Worm (Caenorhabditis elegans) whole organism, L1 larva: ENCODE results near the gene T13C5.2.

ENCODE experiments used
- C34B4.2 ChIP-seq: sonication (generic microtip); optimal IDR thresholded peaks from 2 replicates; lab custom pipeline; 2017; ENCODE audit warnings: mild to moderate bottlenecking, missing genetic modification characterization, missing compliant biosample characterization
- Y116A8C.19 ChIP-seq: sonication (generic microtip); optimal IDR thresholded peaks from 2 replicates; lab custom pipeline; 2016; ENCODE audit warnings: missing compliant biosample characterization, missing genetic modification characterization, borderline replicate concordance
- aha-1 ChIP-seq: fragments of 150-350 bp; optimal IDR thresholded peaks from 2 replicates; lab custom pipeline; 2014; ENCODE audit warnings: missing biosample characterization, missing genetic modification characterization
- alr-1 ChIP-seq: fragments of 200-800 bp; sonication (Bioruptor generic); optimal IDR thresholded peaks from 2 replicates; lab custom pipeline; 2018; ENCODE audit warnings: borderline replicate concordance, mild to moderate bottlenecking, missing genetic modification characterization, missing compliant biosample characterization
- aly-2 ChIP-seq: fragments of 150-350 bp; optimal IDR thresholded peaks from 2 replicates; lab custom pipeline; 2014; ENCODE audit warnings: missing biosample characterization, missing genetic modification characterization
- ama-1 ChIP-seq: fragments of 150-350 bp; optimal IDR thresholded peaks from 2 replicates; lab custom pipeline; 2014
- blmp-1 ChIP-seq: fragments of 150-350 bp; optimal IDR thresholded peaks from 2 replicates; lab custom pipeline; 2014; ENCODE audit warnings: missing biosample characterization, missing genetic modification characterization
- ceh-63 ChIP-seq: fragments of 200-800 bp; sonication (Bioruptor generic); optimal IDR thresholded peaks from 2 replicates; lab custom pipeline; 2018; ENCODE audit warnings: mild to moderate bottlenecking, missing genetic modification characterization, missing compliant biosample characterization
- ceh-8 ChIP-seq: fragments of 200-800 bp; sonication (Bioruptor generic); optimal IDR thresholded peaks from 2 replicates; lab custom pipeline; 2018; ENCODE audit warnings: mild to moderate bottlenecking, missing genetic modification characterization, moderate library complexity, missing compliant biosample characterization
- ces-1 ChIP-seq: fragments of 150-350 bp; optimal IDR thresholded peaks from 2 replicates; lab custom pipeline; 2014; ENCODE audit warnings: missing biosample characterization, missing genetic modification reagents, missing genetic modification characterization
- egl-13 ChIP-seq: sonication (generic microtip); optimal IDR thresholded peaks from 2 replicates; lab custom pipeline; 2016; ENCODE audit warnings: missing genotype, missing genetic modification reagents, missing genetic modification characterization, missing compliant biosample characterization
- elt-3 ChIP-seq, 6 experiments: fragments of 150-350 bp in 1 of 6; sonication (generic microtip); optimal IDR thresholded peaks; 2 replicates each; lab custom pipeline; 2017 to 2018; ENCODE audit warnings: missing biosample characterization in 6 of 6, missing genetic modification characterization in 6 of 6, inconsistent platforms in 1 of 6
- fkh-10 ChIP-seq: sonication (generic microtip); optimal IDR thresholded peaks from 2 replicates; lab custom pipeline; 2017; ENCODE audit warnings: missing biosample characterization, missing genetic modification reagents, missing genetic modification characterization
- fkh-4 ChIP-seq: sonication (generic microtip); optimal IDR thresholded peaks from 2 replicates; lab custom pipeline; 2016; ENCODE audit warnings: missing compliant biosample characterization, missing genetic modification characterization, borderline replicate concordance
- grh-1 ChIP-seq: fragments of 200-800 bp; sonication (Bioruptor generic); IDR thresholded peaks from 2 replicates; pipeline ENCODE4 v1.3.6; 2022; ENCODE audit warnings: missing genetic modification reagents, missing genetic modification characterization, missing compliant biosample characterization
- hpl-2 ChIP-seq: fragments of 150-350 bp; optimal IDR thresholded peaks from 2 replicates; lab custom pipeline; 2014; ENCODE audit warnings: missing biosample characterization, missing genetic modification reagents, missing genetic modification characterization
- jun-1 ChIP-seq: fragments of 150-350 bp; optimal IDR thresholded peaks from 2 replicates; lab custom pipeline; 2014; ENCODE audit warnings: missing biosample characterization, missing genetic modification reagents, missing genetic modification characterization
- lin-14 ChIP-seq: fragments of 200-800 bp; sonication (Bioruptor generic); optimal IDR thresholded peaks from 2 replicates; lab custom pipeline; 2018; ENCODE audit warnings: mild to moderate bottlenecking, missing genetic modification characterization, moderate library complexity, missing compliant biosample characterization
- lir-3 ChIP-seq: sonication (generic microtip); optimal IDR thresholded peaks from 2 replicates; lab custom pipeline; 2016; ENCODE audit warnings: mild to moderate bottlenecking, missing genetic modification characterization, moderate library complexity, missing compliant biosample characterization; ENCODE audit not compliant: poor library complexity
- lsy-2 ChIP-seq, 2 experiments: fragments of 150-350 bp; optimal IDR thresholded peaks; 2 replicates each; lab custom pipeline; 2014; ENCODE audit warnings: missing biosample characterization in 2 of 2, missing genetic modification characterization in 2 of 2
- mab-9 ChIP-seq: fragments of 200-800 bp; sonication (Bioruptor generic); IDR thresholded peaks from 2 replicates; pipeline ENCODE4 v1.3.6; 2022; ENCODE audit warnings: missing genetic modification reagents, missing genetic modification characterization, missing compliant biosample characterization
- mdl-1 ChIP-seq, 2 experiments: fragments of 150-350 bp; optimal IDR thresholded peaks; 2 replicates each; lab custom pipeline; 2014 to 2017; ENCODE audit warnings: missing biosample characterization in 2 of 2, missing genetic modification characterization in 2 of 2, inconsistent platforms in 1 of 2
- mef-2 ChIP-seq: fragments of 150-350 bp; optimal IDR thresholded peaks from 2 replicates; lab custom pipeline; 2014; ENCODE audit warnings: missing biosample characterization, missing genetic modification characterization
- mep-1 ChIP-seq: fragments of 150-350 bp; optimal IDR thresholded peaks from 2 replicates; lab custom pipeline; 2014; ENCODE audit warnings: missing biosample characterization, missing genetic modification characterization
- nhr-11 ChIP-seq: fragments of 150-350 bp; optimal IDR thresholded peaks from 2 replicates; lab custom pipeline; 2014; ENCODE audit warnings: missing biosample characterization, missing genetic modification characterization
- nhr-12 ChIP-seq: sonication (generic microtip); optimal IDR thresholded peaks from 2 replicates; lab custom pipeline; 2017; ENCODE audit warnings: missing biosample characterization, missing genetic modification characterization
- nhr-19 ChIP-seq: fragments of 200-800 bp; sonication (Bioruptor generic); conservative IDR thresholded peaks from 2 replicates; pipeline ENCODE4 v1.3.6; 2022; ENCODE audit warnings: missing genetic modification characterization, missing compliant biosample characterization
- nhr-47 ChIP-seq: sonication (generic microtip); optimal IDR thresholded peaks from 2 replicates; lab custom pipeline; 2016; ENCODE audit warnings: mild to moderate bottlenecking, missing genetic modification characterization, moderate library complexity, missing compliant biosample characterization
- nhr-71 ChIP-seq: sonication (generic microtip); optimal IDR thresholded peaks from 2 replicates; lab custom pipeline; 2016; ENCODE audit warnings: mild to moderate bottlenecking, missing genetic modification characterization, moderate library complexity, missing compliant biosample characterization
- nhr-76 ChIP-seq: sonication (generic microtip); optimal IDR thresholded peaks from 2 replicates; lab custom pipeline; 2017; ENCODE audit warnings: missing biosample characterization, missing genetic modification characterization
- nhr-77 ChIP-seq: fragments of 150-350 bp; optimal IDR thresholded peaks from 2 replicates; lab custom pipeline; 2014; ENCODE audit warnings: missing biosample characterization, missing genetic modification characterization
- nhr-84 ChIP-seq: sonication (generic microtip); optimal IDR thresholded peaks from 2 replicates; lab custom pipeline; 2017; ENCODE audit warnings: missing biosample characterization, missing genetic modification characterization
- nhr-90 ChIP-seq: sonication (generic microtip); optimal IDR thresholded peaks from 2 replicates; lab custom pipeline; 2016; ENCODE audit warnings: mild to moderate bottlenecking, missing genetic modification characterization, missing compliant biosample characterization; ENCODE audit not compliant: poor library complexity
- pax-3 ChIP-seq: fragments of 200-800 bp; sonication (Bioruptor generic); optimal IDR thresholded peaks from 2 replicates; lab custom pipeline; 2018; ENCODE audit warnings: mild to moderate bottlenecking, missing genetic modification characterization, moderate library complexity, missing compliant biosample characterization
- pqm-1 ChIP-seq: sonication (generic microtip); optimal IDR thresholded peaks from 3 replicates; lab custom pipeline; 2017; ENCODE audit warnings: missing biosample characterization, missing genetic modification characterization
- rnt-1 ChIP-seq: sonication (generic microtip); optimal IDR thresholded peaks from 2 replicates; lab custom pipeline; 2016; ENCODE audit warnings: mild to moderate bottlenecking, missing genetic modification characterization, moderate library complexity, missing compliant biosample characterization
- skn-1 ChIP-seq: fragments of 150-350 bp; optimal IDR thresholded peaks from 2 replicates; lab custom pipeline; 2014; ENCODE audit warnings: missing biosample characterization, missing genetic modification characterization
- sox-4 ChIP-seq: sonication (generic microtip); optimal IDR thresholded peaks from 2 replicates; lab custom pipeline; 2016; ENCODE audit warnings: missing genetic modification characterization, missing compliant biosample characterization
- sup-37 ChIP-seq: fragments of 200-800 bp; sonication (Bioruptor generic); optimal IDR thresholded peaks from 2 replicates; lab custom pipeline; 2018; ENCODE audit warnings: mild to moderate bottlenecking, missing genetic modification characterization, missing compliant biosample characterization
- swsn-7 ChIP-seq: sonication (generic microtip); optimal IDR thresholded peaks from 2 replicates; lab custom pipeline; 2016; ENCODE audit warnings: missing genetic modification characterization, missing compliant biosample characterization
- unc-130 ChIP-seq: fragments of 150-350 bp; optimal IDR thresholded peaks from 2 replicates; lab custom pipeline; 2017; ENCODE audit warnings: missing biosample characterization, missing genetic modification characterization, inconsistent platforms
- unc-30 ChIP-seq: sonication (generic microtip); optimal IDR thresholded peaks from 2 replicates; lab custom pipeline; 2017; ENCODE audit warnings: missing biosample characterization, missing genetic modification characterization
- unc-62 ChIP-seq: fragments of 150-350 bp; optimal IDR thresholded peaks from 2 replicates; lab custom pipeline; 2014; ENCODE audit warnings: missing biosample characterization, missing genetic modification reagents, missing genetic modification characterization
- unc-98 ChIP-seq: fragments of 200-800 bp; sonication (Bioruptor generic); IDR thresholded peaks from 2 replicates; pipeline ENCODE4 v1.3.6; 2022; ENCODE audit warnings: missing genetic modification characterization, missing compliant biosample characterization
- vab-15 ChIP-seq: sonication (generic microtip); optimal IDR thresholded peaks from 2 replicates; lab custom pipeline; 2017; ENCODE audit warnings: missing genotype, mild to moderate bottlenecking, missing genetic modification characterization, missing compliant biosample characterization
- zag-1 ChIP-seq: fragments of 150-350 bp; optimal IDR thresholded peaks from 2 replicates; lab custom pipeline; 2014; ENCODE audit warnings: missing biosample characterization, missing genetic modification characterization
- ztf-11 ChIP-seq, 2 experiments: sonication (generic microtip); optimal IDR thresholded peaks; 2 replicates each; lab custom pipeline; 2016 to 2017; ENCODE audit warnings: missing genetic modification characterization in 2 of 2, missing biosample characterization in 1 of 2, missing compliant biosample characterization in 1 of 2
- ztf-4 ChIP-seq: fragments of 150-350 bp; optimal IDR thresholded peaks from 2 replicates; lab custom pipeline; 2014; ENCODE audit warnings: missing biosample characterization, missing genetic modification characterization

T13C5.2 gene

DNA sequence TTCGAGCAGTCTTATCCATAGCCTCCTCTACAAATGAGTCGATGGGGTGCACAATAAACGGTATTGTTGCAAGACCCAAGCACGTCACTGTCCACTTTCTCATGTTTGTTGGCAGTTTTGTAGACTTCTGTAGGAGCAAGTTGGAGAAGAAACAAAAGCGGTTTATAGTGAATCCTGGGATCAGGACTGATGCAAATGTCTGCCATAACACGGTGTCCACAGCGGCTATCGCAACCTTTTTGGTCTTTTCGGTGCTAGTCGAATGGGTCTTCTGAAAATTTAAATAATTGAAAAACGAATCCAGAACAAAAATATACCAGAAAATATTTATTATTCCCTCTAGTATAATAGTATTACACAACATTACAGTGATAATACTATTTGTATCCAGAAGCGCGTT lies 20.5 kb downstream of the T13C5.2 start:
- TF ChIP-seq mdl-1 (tag; optimal IDR thresholded peaks at IDR 0.05; lab: Kevin White, UChicago) (no peak), lir-3 (tag; lab: Kevin White, UChicago) (no peak), mab-9 (GFP tag; lab: Robert Waterston, UW) (no peak), pax-3 (tag; lab: Kevin White, UChicago) (no peak)

ce11 chrX:6206305-6206704 lies 21.5 kb downstream of the T13C5.2 start, which contains the start of gene mtp-18:
mtp-18 (minus strand) TSS chrX:6206405.
- TF ChIP-seq blmp-1 (tag; lab: Kevin White, UChicago): no peak
- no peak for TF ChIP-seq nhr-77 (tag; lab: Kevin White, UChicago)
- TF ChIP-seq ztf-11 (tag; optimal IDR thresholded peaks at IDR 0.05; lab: Kevin White, UChicago): no peak
- no peak for TF ChIP-seq sox-4
- TF ChIP-seq nhr-90 (tag; lab: Kevin White, UChicago): no peak
- TF ChIP-seq ceh-63: no peak
- TF ChIP-seq ceh-8 (GFP tag; lab: Kevin White, UChicago): no peak
- no peak for TF ChIP-seq ztf-4
- no peak for TF ChIP-seq swsn-7 (tag; lab: Kevin White, UChicago)
- TF ChIP-seq jun-1 (tag; lab: Kevin White, UChicago): no peak
- no peak for TF ChIP-seq grh-1 (GFP tag; lab: Robert Waterston, UW)
- no peak for TF ChIP-seq mdl-1 (tag; optimal IDR thresholded peaks at IDR 0.05; lab: Kevin White, UChicago)
- no peak for TF ChIP-seq mef-2 (tag; lab: Kevin White, UChicago)
- no peak for TF ChIP-seq unc-130
- TF ChIP-seq unc-62 (GFP tag; lab: Kevin White, UChicago): no peak
- TF ChIP-seq skn-1: no peak
- no peak for TF ChIP-seq elt-3 (tag; optimal IDR thresholded peaks at IDR 0.05; lab: Kevin White, UChicago)
- TF ChIP-seq unc-98 (GFP tag; lab: Robert Waterston, UW): no peak
- TF ChIP-seq lin-14 (GFP tag; lab: Kevin White, UChicago): no peak

DNA sequence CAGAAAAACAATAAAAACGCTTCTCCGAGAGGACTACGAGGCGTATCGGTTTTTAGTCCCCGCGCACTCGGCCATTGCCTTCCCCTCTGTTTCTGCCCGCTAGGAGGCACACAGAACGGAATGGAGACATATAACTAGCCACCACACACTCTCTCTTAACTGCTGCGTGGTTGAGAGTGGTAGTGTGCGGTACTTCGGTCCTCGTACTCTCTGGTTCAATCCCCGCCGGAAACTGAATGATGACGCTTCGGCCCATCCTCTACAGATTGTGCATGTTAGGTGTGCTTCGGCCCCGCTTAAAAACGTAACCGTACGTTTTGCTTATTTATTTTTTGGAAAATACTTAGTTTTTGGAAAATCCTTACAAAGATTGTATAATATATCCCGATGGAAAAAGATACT lies 22.9 kb downstream of the T13C5.2 start, which contains the start of gene T13C5.6:
Gene T13C5.6 (minus strand): TSS at position 1 of the 402 bp plus-strand sequence.
- peak; percentile 89 for TF ChIP-seq hpl-2 (GFP tag; lab: Kevin White, UChicago)
- TF ChIP-seq aly-2 (tag; lab: Kevin White, UChicago): peak; percentile 42
- TF ChIP-seq nhr-12 (tag; lab: Kevin White, UChicago): no peak
- peak; percentile 60 for TF ChIP-seq sup-37 (GFP tag; lab: Kevin White, UChicago)
- peak; percentile 97 for TF ChIP-seq rnt-1 (tag; lab: Kevin White, UChicago)
- peak; percentile 67 for TF ChIP-seq nhr-76 (tag; lab: Kevin White, UChicago)
- TF ChIP-seq ama-1 (lab: Kevin White, UChicago): no peak
- TF ChIP-seq ceh-63: no peak
- TF ChIP-seq elt-3 (tag; optimal IDR thresholded peaks at IDR 0.05; lab: Kevin White, UChicago): peak in 3 of 6 experiments; percentile 10 to 61 (median 60)
- TF ChIP-seq ces-1: no peak
- peak; percentile 92 for TF ChIP-seq nhr-71 (tag; lab: Kevin White, UChicago)
- TF ChIP-seq nhr-11: no peak
- TF ChIP-seq unc-130: peak; percentile 71
- TF ChIP-seq nhr-47 (tag; lab: Kevin White, UChicago): peak; percentile 94
- no peak for TF ChIP-seq C34B4.2
- TF ChIP-seq egl-13 (tag; lab: Kevin White, UChicago): peak; percentile 92
- peak; percentile 77 for TF ChIP-seq fkh-4
- peak; percentile 0 for TF ChIP-seq zag-1
- peak; percentile 4 for TF ChIP-seq Y116A8C.19 (tag; lab: Kevin White, UChicago)
- peak; percentile 66 for TF ChIP-seq vab-15 (tag; lab: Kevin White, UChicago)
- TF ChIP-seq nhr-77 (tag; lab: Kevin White, UChicago): peak; percentile 84
- TF ChIP-seq mep-1: peak; percentile 90
- peak; percentile 79 to 88 for TF ChIP-seq lsy-2 (tag; optimal IDR thresholded peaks at IDR 0.05; lab: Kevin White, UChicago)
- TF ChIP-seq nhr-84 (tag; lab: Kevin White, UChicago): no peak
- TF ChIP-seq fkh-10 (GFP tag; lab: Kevin White, UChicago): peak; percentile 91
- TF ChIP-seq jun-1 (tag; lab: Kevin White, UChicago): peak; percentile 66
- TF ChIP-seq swsn-7 (tag; lab: Kevin White, UChicago): peak; percentile 88
- TF ChIP-seq alr-1: no peak
- TF ChIP-seq nhr-90 (tag; lab: Kevin White, UChicago): peak; percentile 93
- peak; percentile 4 for TF ChIP-seq aha-1
- no peak for TF ChIP-seq unc-30 (tag; lab: Kevin White, UChicago)
- TF ChIP-seq ceh-8 (GFP tag; lab: Kevin White, UChicago): peak; percentile 78
- TF ChIP-seq mef-2 (tag; lab: Kevin White, UChicago): peak; percentile 22
- TF ChIP-seq unc-62 (GFP tag; lab: Kevin White, UChicago): no peak
- TF ChIP-seq pqm-1 (tag; lab: Kevin White, UChicago): no peak
- peak; percentile 88 for TF ChIP-seq nhr-19 (GFP tag; lab: Robert Waterston, UW)
